Worm (Caenorhabditis elegans) whole organism, late embryonic: Measurements from ENCODE around the gene coq-6.
A peak's percentile ranks its signal among the peaks of the same experiment; 100 is the strongest.

ENCODE experiments used
- ahr-1 ChIP-seq: sonication (generic microtip); optimal IDR thresholded peaks from 2 replicates; lab custom pipeline; 2016; ENCODE audit warnings: missing genetic modification characterization, missing compliant biosample characterization
- ama-1 ChIP-seq: fragments of 150-350 bp; optimal IDR thresholded peaks from 2 replicates; lab custom pipeline; 2014
- sox-4 ChIP-seq: sonication (generic microtip); optimal IDR thresholded peaks from 2 replicates; lab custom pipeline; 2017; ENCODE audit warnings: mild to moderate bottlenecking, missing genetic modification characterization, inconsistent platforms, missing compliant biosample characterization
- unc-86 ChIP-seq: sonication (generic microtip); optimal IDR thresholded peaks from 2 replicates; lab custom pipeline; 2016; ENCODE audit warnings: missing genetic modification characterization, missing compliant biosample characterization

DNA sequence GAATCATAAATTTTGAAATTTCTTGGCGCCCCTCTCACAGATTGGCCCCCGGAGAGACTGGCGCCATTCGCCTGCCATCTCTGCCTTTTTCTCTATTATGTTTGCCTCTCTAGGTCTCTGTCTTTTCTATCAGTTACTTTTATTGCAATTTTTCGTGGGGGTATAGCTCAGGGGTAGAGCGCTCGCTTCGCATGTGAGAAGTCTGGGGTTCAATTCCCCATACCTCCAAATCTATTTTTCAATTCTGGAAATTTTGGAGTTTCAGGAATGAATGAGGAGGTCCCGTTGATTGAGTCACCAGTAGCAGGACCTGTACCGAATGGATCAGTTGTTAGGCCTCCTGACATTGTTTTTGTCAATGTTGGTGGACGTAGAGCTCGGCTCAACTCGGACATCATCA, 18.5 kb upstream of the coq-6 start, which contains the start of gene kvs-3:
- no peak for TF ChIP-seq ama-1 (lab: Kevin White, UChicago)
- TF ChIP-seq unc-86 (tag; lab: Kevin White, UChicago): no peak
- TF ChIP-seq sox-4 (tag; lab: Kevin White, UChicago): peak; percentile 62
- no peak for TF ChIP-seq ahr-1 (tag; lab: Kevin White, UChicago)
